Worm (Caenorhabditis elegans) whole organism, L4 larva: ENCODE measurements around the gene maph-1.3.

Experiments
- F44E2.7 ChIP-seq: fragments of 200-800 bp; sonication (Bioruptor generic); IDR thresholded peaks from 2 replicates; pipeline ENCODE4 v2.1.2; 2022; ENCODE audit warnings: missing genetic modification characterization, missing compliant biosample characterization
- R02D3.7 ChIP-seq: fragments of 150-350 bp; sonication (generic microtip); optimal IDR thresholded peaks from 3 replicates; lab custom pipeline; 2014; ENCODE audit warnings: missing biosample characterization, missing genetic modification characterization
- T20F7.1 ChIP-seq: fragments of 200-800 bp; sonication (Bioruptor generic); optimal IDR thresholded peaks from 2 replicates; lab custom pipeline; 2018; ENCODE audit warnings: mild to moderate bottlenecking, missing genetic modification characterization, missing compliant biosample characterization
- T26A8.4 ChIP-seq: fragments of 200-800 bp; sonication (Bioruptor generic); IDR thresholded peaks from 2 replicates; pipeline ENCODE4 v1.3.6; 2022; ENCODE audit warnings: missing genetic modification characterization, missing compliant biosample characterization
- Y105C5A.15 ChIP-seq: fragments of 200-800 bp; sonication (Bioruptor generic); IDR thresholded peaks from 2 replicates; pipeline ENCODE4 v1.3.6; 2022; ENCODE audit warnings: missing genetic modification characterization, missing compliant biosample characterization
- Y48G9A.11 ChIP-seq: fragments of 200-800 bp; sonication (Bioruptor generic); IDR thresholded peaks from 2 replicates; pipeline ENCODE4 v1.3.6; 2022; ENCODE audit warnings: missing genetic modification reagents, missing genetic modification characterization, missing compliant biosample characterization
- Y5F2A.4 ChIP-seq: fragments of 200-800 bp; sonication (Bioruptor generic); optimal IDR thresholded peaks from 2 replicates; lab custom pipeline; 2018; ENCODE audit warnings: mild to moderate bottlenecking, missing genetic modification characterization, missing compliant biosample characterization
- Y75B8A.6 ChIP-seq: fragments of 200-800 bp; sonication (Bioruptor generic); IDR thresholded peaks from 2 replicates; pipeline ENCODE4 v1.3.6; 2022; ENCODE audit warnings: missing genetic modification reagents, missing genetic modification characterization, missing compliant biosample characterization
- ZK546.5 ChIP-seq, 2 experiments: sonication (generic microtip); optimal IDR thresholded peaks; 2 replicates each; lab custom pipeline; 2017; ENCODE audit warnings: missing biosample characterization in 2 of 2, missing genetic modification characterization in 2 of 2
- aha-1 ChIP-seq: fragments of 150-350 bp; peaks from one replicate; lab custom pipeline; 2014; ENCODE audit warnings: missing biosample characterization, missing genetic modification characterization
- ama-1 ChIP-seq: fragments of 150-350 bp; optimal IDR thresholded peaks from 2 replicates; lab custom pipeline; 2014; ENCODE audit warnings: inconsistent platforms, mixed read lengths
- arid-1 ChIP-seq: fragments of 200-800 bp; sonication (Bioruptor generic); conservative IDR thresholded peaks from 2 replicates; pipeline ENCODE4 v1.3.6; 2022; ENCODE audit warnings: missing genetic modification reagents, missing genetic modification characterization, missing compliant biosample characterization
- attf-4 ChIP-seq: sonication (generic microtip); optimal IDR thresholded peaks from 3 replicates; lab custom pipeline; 2017; ENCODE audit warnings: missing biosample characterization, missing genetic modification characterization
- ceh-20 ChIP-seq: fragments of 200-800 bp; sonication (Bioruptor generic); IDR thresholded peaks from 2 replicates; pipeline ENCODE4 v1.3.6; 2022; ENCODE audit warnings: missing genetic modification reagents, missing genetic modification characterization, missing compliant biosample characterization
- ceh-62 ChIP-seq: sonication (generic microtip); optimal IDR thresholded peaks from 2 replicates; lab custom pipeline; 2017; ENCODE audit warnings: missing biosample characterization, missing genetic modification characterization
- ceh-82 ChIP-seq: sonication (generic microtip); optimal IDR thresholded peaks from 2 replicates; lab custom pipeline; 2017; ENCODE audit warnings: missing biosample characterization, missing genetic modification characterization
- ces-1 ChIP-seq: fragments of 150-350 bp; sonication (generic microtip); optimal IDR thresholded peaks from 4 replicates; lab custom pipeline; 2014; ENCODE audit warnings: missing biosample characterization, missing genetic modification reagents, missing genetic modification characterization
- cey-2 ChIP-seq: sonication (generic microtip); optimal IDR thresholded peaks from 3 replicates; lab custom pipeline; 2017; ENCODE audit warnings: missing genetic modification characterization, mild to moderate bottlenecking, missing compliant biosample characterization, antibody characterized with exemption, borderline replicate concordance; ENCODE audit not compliant: insufficient read depth
- daf-12 ChIP-seq: fragments of 150-350 bp; optimal IDR thresholded peaks from 2 replicates; lab custom pipeline; 2014; ENCODE audit warnings: missing biosample characterization, missing genetic modification reagents, missing genetic modification characterization
- daf-19 ChIP-seq: fragments of 200-800 bp; sonication (Bioruptor generic); conservative IDR thresholded peaks from 2 replicates; pipeline ENCODE4 v1.3.6; 2022; ENCODE audit warnings: missing genetic modification characterization, missing compliant biosample characterization
- daf-8 ChIP-seq: fragments of 200-800 bp; sonication (Bioruptor generic); IDR thresholded peaks from 2 replicates; pipeline ENCODE4 v1.3.6; 2022; ENCODE audit warnings: missing genetic modification characterization, missing compliant biosample characterization
- dmd-8 ChIP-seq: fragments of 200-800 bp; sonication (Bioruptor generic); IDR thresholded peaks from 2 replicates; pipeline ENCODE4 v1.3.6; 2022; ENCODE audit warnings: missing genetic modification characterization, missing compliant biosample characterization
- dmd-9 ChIP-seq: fragments of 200-800 bp; sonication (Bioruptor generic); IDR thresholded peaks from 2 replicates; pipeline ENCODE4 v1.3.6; 2022; ENCODE audit warnings: missing genetic modification reagents, missing genetic modification characterization, missing compliant biosample characterization
- duxl-1 ChIP-seq: sonication (generic microtip); optimal IDR thresholded peaks from 2 replicates; lab custom pipeline; 2016; ENCODE audit warnings: mild to moderate bottlenecking, missing genetic modification characterization, moderate library complexity, missing compliant biosample characterization; ENCODE audit not compliant: poor library complexity
- dve-1 ChIP-seq: sonication (generic microtip); optimal IDR thresholded peaks from 2 replicates; lab custom pipeline; 2017; ENCODE audit warnings: antibody characterized with exemption, mild to moderate bottlenecking, missing genetic modification characterization, missing compliant biosample characterization; ENCODE audit not compliant: insufficient read depth
- gei-8 ChIP-seq: fragments of 200-800 bp; sonication (Bioruptor generic); optimal IDR thresholded peaks from 2 replicates; lab custom pipeline; 2018; ENCODE audit warnings: mild to moderate bottlenecking, missing genetic modification characterization, missing compliant biosample characterization
- hif-1 ChIP-seq, 2 experiments: sonication (generic microtip); optimal IDR thresholded peaks; 2 replicates each; lab custom pipeline; 2016 to 2017; ENCODE audit warnings: missing compliant biosample characterization in 2 of 2, missing genetic modification characterization in 2 of 2, missing genetic modification reagents in 2 of 2, missing genotype in 2 of 2, mild to moderate bottlenecking in 1 of 2
- hlh-11 ChIP-seq: fragments of 200-800 bp; sonication (Bioruptor generic); optimal IDR thresholded peaks from 2 replicates; lab custom pipeline; 2018; ENCODE audit warnings: mild to moderate bottlenecking, missing genetic modification characterization, missing compliant biosample characterization
- hmg-1.1 ChIP-seq: fragments of 200-800 bp; sonication (Bioruptor generic); IDR thresholded peaks from 2 replicates; pipeline ENCODE4 v1.3.6; 2022; ENCODE audit warnings: missing genetic modification reagents, missing genetic modification characterization, missing compliant biosample characterization
- jun-1 ChIP-seq: fragments of 150-350 bp; optimal IDR thresholded peaks from 2 replicates; lab custom pipeline; 2014; ENCODE audit warnings: missing biosample characterization, missing genetic modification reagents, missing genetic modification characterization
- lin-15B ChIP-seq: fragments of 150-350 bp; sonication (generic microtip); optimal IDR thresholded peaks from 3 replicates; lab custom pipeline; 2014; ENCODE audit warnings: missing biosample characterization, missing genetic modification characterization
- mep-1 ChIP-seq: fragments of 150-350 bp; sonication (generic microtip); optimal IDR thresholded peaks from 3 replicates; lab custom pipeline; 2014; ENCODE audit warnings: missing biosample characterization, missing genetic modification characterization
- nhr-102 ChIP-seq: sonication (generic microtip); optimal IDR thresholded peaks from 2 replicates; lab custom pipeline; 2016; ENCODE audit warnings: mild to moderate bottlenecking, missing genetic modification characterization, moderate library complexity, missing compliant biosample characterization
- nhr-11 ChIP-seq: fragments of 150-350 bp; optimal IDR thresholded peaks from 2 replicates; lab custom pipeline; 2014; ENCODE audit warnings: missing biosample characterization, missing genetic modification characterization
- nhr-42 ChIP-seq: fragments of 200-800 bp; sonication (Bioruptor generic); IDR thresholded peaks from 2 replicates; pipeline ENCODE4 v1.3.6; 2022; ENCODE audit warnings: missing genetic modification characterization, missing compliant biosample characterization
- nhr-6 ChIP-seq: fragments of 150-350 bp; optimal IDR thresholded peaks from 2 replicates; lab custom pipeline; 2014; ENCODE audit warnings: missing biosample characterization, missing genetic modification characterization
- nhr-76 ChIP-seq: fragments of 150-350 bp; optimal IDR thresholded peaks from 2 replicates; lab custom pipeline; 2014; ENCODE audit warnings: missing biosample characterization, missing genetic modification characterization
- pha-4 ChIP-seq, 2 experiments: fragments of 150-350 bp in 1 of 2; fragments of 200-800 bp in 1 of 2; sonication (Bioruptor generic) in 1 of 2; IDR thresholded peaks in 1 of 2; optimal IDR thresholded peaks in 1 of 2; 2 replicates each; pipeline versions ENCODE4 v1.3.6 to Lab custom; 2014 to 2022; ENCODE audit warnings: missing genetic modification characterization in 2 of 2, missing genetic modification reagents in 2 of 2, missing biosample characterization in 1 of 2, missing compliant biosample characterization in 1 of 2
- php-3 ChIP-seq: fragments of 200-800 bp; sonication (Bioruptor generic); IDR thresholded peaks from 2 replicates; pipeline ENCODE4 v1.3.6; 2022; ENCODE audit warnings: missing genetic modification reagents, missing genetic modification characterization, missing compliant biosample characterization
- pqm-1 ChIP-seq: sonication (generic microtip); optimal IDR thresholded peaks from 2 replicates; lab custom pipeline; 2017; ENCODE audit warnings: missing biosample characterization, missing genetic modification characterization
- set-16 ChIP-seq: fragments of 200-800 bp; sonication (Bioruptor generic); IDR thresholded peaks from 2 replicates; pipeline ENCODE4 v1.3.6; 2022; ENCODE audit warnings: missing genetic modification reagents, missing genetic modification characterization, missing compliant biosample characterization
- skn-1 ChIP-seq: fragments of 150-350 bp; optimal IDR thresholded peaks from 2 replicates; lab custom pipeline; 2014; ENCODE audit warnings: missing biosample characterization, missing genetic modification characterization
- snpc-1.2 ChIP-seq: fragments of 200-800 bp; sonication (Bioruptor generic); IDR thresholded peaks from 2 replicates; pipeline ENCODE4 v1.3.6; 2022; ENCODE audit warnings: missing genetic modification reagents, missing genetic modification characterization, missing compliant biosample characterization
- tag-97 ChIP-seq: fragments of 200-800 bp; sonication (Bioruptor generic); IDR thresholded peaks from 2 replicates; pipeline ENCODE4 v1.3.6; 2022; ENCODE audit warnings: missing genetic modification characterization, missing compliant biosample characterization
- tra-1 ChIP-seq: fragments of 200-800 bp; sonication (Bioruptor generic); IDR thresholded peaks from 2 replicates; pipeline ENCODE4 v1.3.6; 2022; ENCODE audit warnings: missing genetic modification reagents, missing genetic modification characterization, missing compliant biosample characterization
- unc-39 ChIP-seq: sonication (generic microtip); optimal IDR thresholded peaks from 2 replicates; lab custom pipeline; 2017; ENCODE audit warnings: missing biosample characterization, missing genetic modification characterization
- zag-1 ChIP-seq: fragments of 150-350 bp; optimal IDR thresholded peaks from 2 replicates; lab custom pipeline; 2014; ENCODE audit warnings: missing biosample characterization, missing genetic modification characterization
- zfp-2 ChIP-seq: sonication (generic microtip); optimal IDR thresholded peaks from 2 replicates; lab custom pipeline; 2016; ENCODE audit warnings: mild to moderate bottlenecking, missing genetic modification characterization, missing compliant biosample characterization
- zfp-3 ChIP-seq: fragments of 200-800 bp; sonication (Bioruptor generic); conservative IDR thresholded peaks from 2 replicates; pipeline ENCODE4 v1.3.6; 2022; ENCODE audit warnings: missing genetic modification reagents, missing genetic modification characterization, missing compliant biosample characterization
- zip-11 ChIP-seq: fragments of 200-800 bp; sonication (Bioruptor generic); IDR thresholded peaks from 2 replicates; pipeline ENCODE4 v1.3.6; 2022; ENCODE audit warnings: missing genetic modification characterization, missing compliant biosample characterization
- ztf-7 ChIP-seq: fragments of 150-350 bp; optimal IDR thresholded peaks from 2 replicates; lab custom pipeline; 2014; ENCODE audit warnings: missing biosample characterization, missing genetic modification characterization

maph-1.3 gene

ce11 chrIII:3862918-3863385 lies 18.3 kb downstream of the maph-1.3 start, which contains the start of gene brc-1 (continued):
- peak; percentile 39 for TF ChIP-seq nhr-102 (tag; lab: Kevin White, UChicago)
- TF ChIP-seq snpc-1.2 (GFP tag; lab: Robert Waterston, UW): no peak
- TF ChIP-seq skn-1 (tag; lab: Kevin White, UChicago): no peak
- peak; percentile 95 for TF ChIP-seq mep-1 (tag; lab: Kevin White, UChicago)
- no peak for TF ChIP-seq nhr-76 (tag; lab: Kevin White, UChicago)
- peak; percentile 56 for TF ChIP-seq duxl-1 (tag; lab: Kevin White, UChicago)
- TF ChIP-seq ceh-20: peak; percentile 83
- TF ChIP-seq php-3 (GFP tag; lab: Robert Waterston, UW): no peak
- peak; percentile 81 for TF ChIP-seq nhr-11 (tag; lab: Kevin White, UChicago)
- TF ChIP-seq ZK546.5 (tag; optimal IDR thresholded peaks at IDR 0.05; lab: Kevin White, UChicago): no peak
- peak; percentile 26 for TF ChIP-seq zfp-2
- no peak for TF ChIP-seq ceh-82 (tag; lab: Kevin White, UChicago)
- TF ChIP-seq aha-1 (tag; lab: Kevin White, UChicago): peak; percentile 97
- peak; percentile 66 for TF ChIP-seq lin-15B (tag; lab: Kevin White, UChicago)
- TF ChIP-seq daf-12 (tag; lab: Kevin White, UChicago): no peak
- no peak; the same call in none of the 2 replicates for TF ChIP-seq tra-1 (GFP tag; lab: Robert Waterston, UW)
- TF ChIP-seq hmg-1.1 (GFP tag; lab: Robert Waterston, UW): peak; percentile 85
- TF ChIP-seq zfp-3 (GFP tag; lab: Robert Waterston, UW): peak; percentile 35; the same call in 1 of the 2 replicates
- TF ChIP-seq unc-39 (tag; lab: Kevin White, UChicago): no peak
- TF ChIP-seq attf-4: no peak
- TF ChIP-seq dve-1: peak; percentile 83
- peak; percentile 41; the same call in 1 of the 2 replicates for TF ChIP-seq Y75B8A.6
- no peak for TF ChIP-seq zip-11 (GFP tag; lab: Robert Waterston, UW)
- peak; percentile 35 for TF ChIP-seq pqm-1 (tag; lab: Kevin White, UChicago)
- no peak for TF ChIP-seq tag-97
- TF ChIP-seq hlh-11: peak; percentile 92
- no peak for TF ChIP-seq ceh-62 (tag; lab: Kevin White, UChicago)
- peak; percentile 1 for TF ChIP-seq ztf-7 (tag; lab: Kevin White, UChicago)
- peak; percentile 29 for TF ChIP-seq jun-1 (tag; lab: Kevin White, UChicago)
- peak; percentile 86 for TF ChIP-seq nhr-6 (tag; lab: Kevin White, UChicago)
- peak; percentile 75 for TF ChIP-seq dmd-9 (GFP tag; lab: Robert Waterston, UW)
- no peak for TF ChIP-seq gei-8
- TF ChIP-seq cey-2 (tag; lab: Kevin White, UChicago): no peak
- no peak for TF ChIP-seq R02D3.7
- TF ChIP-seq nhr-42: peak; percentile 21; the same call in 1 of the 2 replicates
- TF ChIP-seq T20F7.1 (GFP tag; lab: Kevin White, UChicago): peak; percentile 73
- TF ChIP-seq Y105C5A.15 (GFP tag; lab: Robert Waterston, UW): no peak
- TF ChIP-seq zag-1: no peak
- no peak; the same call in 1 of the 2 replicates for TF ChIP-seq dmd-8 (GFP tag; lab: Robert Waterston, UW)
- no peak for TF ChIP-seq Y48G9A.11 (GFP tag; lab: Robert Waterston, UW)
- TF ChIP-seq daf-19 (GFP tag; lab: Robert Waterston, UW): no peak
- no peak for TF ChIP-seq daf-8 (GFP tag; lab: Robert Waterston, UW)
- no peak for TF ChIP-seq Y5F2A.4 (GFP tag; lab: Kevin White, UChicago)
- no peak for TF ChIP-seq ces-1 (GFP tag; lab: Kevin White, UChicago)
- peak; percentile 33 to 90 for TF ChIP-seq hif-1 (tag; optimal IDR thresholded peaks at IDR 0.05; lab: Kevin White, UChicago)
- TF ChIP-seq ama-1 (lab: Kevin White, UChicago): peak; percentile 99
- TF ChIP-seq F44E2.7 (GFP tag; lab: Robert Waterston, UW): no peak
- TF ChIP-seq set-16: peak; percentile 98
- 0 out of 2 replicates have a peak, but pooled peaks have one; percentile 45 for TF ChIP-seq arid-1 (GFP tag; lab: Robert Waterston, UW)
- peak; percentile 72 for TF ChIP-seq T26A8.4
- TF ChIP-seq pha-4 (GFP tag; IDR thresholded peaks at IDR 0.05; lab: Robert Waterston, UW): peak; percentile 69
- TF ChIP-seq pha-4 (tag; optimal IDR thresholded peaks at IDR 0.05; lab: Kevin White, UChicago): no peak
